Fruit fly (Drosophila melanogaster) whole organism, adult: ENCODE data around the gene Obp22a.

Source experiments
- CG11617 ChIP-seq: fragments of 200-800 bp; sonication (Bioruptor generic); optimal IDR thresholded peaks from 2 replicates; lab custom pipeline; 2017; ENCODE audit warnings: mild to moderate bottlenecking, missing biosample characterization, missing genetic modification reagents, missing genetic modification characterization
- CG1620 ChIP-seq: fragments of 200-800 bp; sonication (Bioruptor generic); optimal IDR thresholded peaks from 2 replicates; lab custom pipeline; 2016; ENCODE audit warnings: missing biosample characterization, missing genetic modification characterization
- CG33017 ChIP-seq: fragments of 200-800 bp; sonication (Bioruptor generic); optimal IDR thresholded peaks from 2 replicates; lab custom pipeline; 2018; ENCODE audit warnings: missing biosample characterization, mild to moderate bottlenecking, missing genetic modification characterization, moderate library complexity
- CG7101 ChIP-seq: fragments of 200-800 bp; sonication (Bioruptor generic); optimal IDR thresholded peaks from 2 replicates; lab custom pipeline; 2018; ENCODE audit warnings: missing biosample characterization, mild to moderate bottlenecking, missing genetic modification characterization, moderate library complexity
- Hr96 ChIP-seq: fragments of 200-800 bp; sonication (Bioruptor generic); optimal IDR thresholded peaks from 2 replicates; lab custom pipeline; 2016; ENCODE audit warnings: missing biosample characterization, missing genetic modification characterization
- Mnt ChIP-seq: fragments of 200-800 bp; sonication (Bioruptor generic); optimal IDR thresholded peaks from 2 replicates; lab custom pipeline; 2016; ENCODE audit warnings: missing biosample characterization, mild to moderate bottlenecking, missing genetic modification characterization
- toe ChIP-seq: fragments of 200-800 bp; sonication (Bioruptor generic); optimal IDR thresholded peaks from 2 replicates; lab custom pipeline; 2016; ENCODE audit warnings: missing biosample characterization, missing genetic modification characterization

DNA sequence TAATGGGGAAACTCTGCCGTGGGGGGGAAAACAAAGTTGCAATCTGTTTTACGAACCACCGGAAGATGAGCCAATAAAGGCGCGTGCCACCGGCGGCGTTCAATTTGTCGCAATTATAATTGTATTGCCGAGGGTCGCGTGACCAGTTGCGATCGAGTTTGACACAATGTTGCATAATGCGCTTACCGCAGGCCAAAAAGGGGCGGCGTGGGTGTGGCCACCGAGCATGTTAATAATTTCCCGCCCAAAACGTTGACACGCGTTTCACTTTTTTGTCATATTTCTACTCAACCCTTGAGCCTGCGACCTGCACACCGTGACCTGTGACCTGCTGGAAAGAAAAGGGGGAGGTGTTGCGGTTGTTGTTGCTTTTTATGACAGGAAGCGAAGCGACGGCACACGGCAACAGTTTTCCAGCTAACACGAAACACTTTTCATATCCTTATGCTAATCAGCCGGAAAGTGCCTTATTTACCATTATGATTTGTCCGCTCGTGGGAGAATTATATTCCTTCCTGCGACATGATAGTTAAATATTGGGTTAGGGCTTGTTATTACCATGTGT is 29.9 kb downstream of the Obp22a start:
- no peak for TF ChIP-seq CG7101 (tag; lab: Kevin White, UChicago)
- TF ChIP-seq toe (GFP tag; lab: Kevin White, UChicago): no peak
- no peak for TF ChIP-seq Mnt (GFP tag; lab: Kevin White, UChicago)
- no peak for TF ChIP-seq CG11617 (GFP tag; lab: Kevin White, UChicago)
- no peak for TF ChIP-seq Hr96
- no peak for TF ChIP-seq CG33017 (tag; lab: Kevin White, UChicago)
- TF ChIP-seq CG1620 (GFP tag; lab: Kevin White, UChicago): no peak
